Worm (Caenorhabditis elegans): ENCODE measurements around the gene str-131.

str-131 gene

DNA sequence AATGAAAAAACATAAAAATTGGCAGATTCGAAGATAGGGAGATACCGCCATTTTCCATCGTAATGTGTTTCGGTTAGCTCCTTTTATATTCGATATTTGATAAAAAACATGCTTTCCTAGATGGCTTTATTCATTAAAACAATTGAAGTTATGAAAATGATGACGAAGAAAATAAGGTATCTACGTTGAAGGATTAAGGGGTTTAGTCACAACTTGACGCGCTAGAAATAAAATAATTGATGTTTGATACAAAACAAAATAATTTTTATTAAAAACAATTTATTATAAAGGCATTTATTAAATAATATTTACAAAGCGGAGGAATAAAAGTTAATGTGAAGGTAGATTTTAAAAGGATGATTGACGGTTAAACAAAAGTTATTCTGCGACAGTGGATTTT is 9.1 kb upstream of the str-131 start, which contains the start of gene str-130:
TSS of gene str-130 (minus strand) at position 101 of the 400 bp plus-strand sequence.
- no peak for TF ChIP-seq unc-62 (GFP tag; optimal IDR thresholded peaks at IDR 0.05)

DNA sequence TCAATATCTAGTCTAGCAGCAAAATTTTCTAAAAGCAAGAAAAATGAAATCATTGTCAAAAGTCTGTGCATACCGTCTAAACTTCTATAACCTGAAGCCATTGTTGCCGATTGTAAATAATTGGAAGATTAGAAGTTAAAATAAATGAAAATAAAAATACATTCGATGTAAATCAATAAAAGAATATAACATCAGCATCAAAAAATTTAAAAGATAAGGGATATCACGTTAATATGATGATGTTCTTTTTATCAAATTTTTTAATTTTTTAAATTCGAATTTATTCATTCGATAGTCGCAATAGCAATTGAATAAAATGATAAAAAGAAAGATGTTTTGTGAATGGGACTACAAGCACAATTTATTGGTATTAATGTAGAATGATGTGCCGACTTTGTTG is 3.7 kb upstream of the str-131 start, which contains the start of gene C09H5.7:
TSS of gene C09H5.7 (minus strand) at position 101 of the 400 bp plus-strand sequence.
- TF ChIP-seq unc-62 (GFP tag; optimal IDR thresholded peaks at IDR 0.05): no peak

DNA sequence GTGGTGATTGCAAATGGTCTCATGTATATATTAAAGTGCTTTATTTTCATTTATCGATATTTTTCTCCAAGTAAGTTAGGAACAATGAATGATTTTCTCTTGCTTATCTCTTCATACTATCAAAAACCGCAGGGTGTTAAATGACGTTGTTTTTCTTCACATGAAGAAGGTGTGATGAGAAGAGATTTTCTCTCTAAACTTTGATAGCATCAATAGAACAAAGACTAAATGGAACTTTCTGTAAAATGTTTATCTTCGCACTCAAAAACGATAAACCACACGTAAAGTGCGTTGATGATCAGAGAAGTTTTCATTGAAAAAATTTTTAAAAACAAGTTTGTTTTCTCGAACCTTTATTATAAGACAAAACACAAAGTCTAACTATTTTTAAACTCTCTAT is 1.7 kb downstream of the str-131 start:
- no peak for TF ChIP-seq unc-62 (GFP tag; optimal IDR thresholded peaks at IDR 0.05)

DNA sequence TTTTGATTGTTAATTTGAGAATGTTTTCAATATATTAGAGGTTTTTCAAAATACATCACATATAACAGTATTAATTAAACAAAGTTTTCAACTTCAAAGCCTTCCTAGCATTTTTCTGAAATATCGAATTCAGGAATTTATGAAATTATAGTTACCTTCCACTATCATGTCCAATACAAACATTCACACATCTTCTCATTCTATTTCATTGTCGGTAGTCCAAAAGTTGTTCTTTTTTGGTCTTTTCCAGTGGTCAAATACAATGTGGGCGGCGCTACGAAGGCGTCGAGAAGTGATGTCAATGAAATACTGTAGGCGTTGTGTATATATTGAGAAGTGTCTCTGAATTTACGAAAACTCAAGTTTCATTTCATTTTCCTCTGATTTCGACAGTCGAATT is 5.8 kb downstream of the str-131 start, which contains the start of gene catp-3:
TSS of gene catp-3 (plus strand) at position 301 of the 400 bp plus-strand sequence.
- no peak for TF ChIP-seq unc-62 (GFP tag; optimal IDR thresholded peaks at IDR 0.05)

DNA sequence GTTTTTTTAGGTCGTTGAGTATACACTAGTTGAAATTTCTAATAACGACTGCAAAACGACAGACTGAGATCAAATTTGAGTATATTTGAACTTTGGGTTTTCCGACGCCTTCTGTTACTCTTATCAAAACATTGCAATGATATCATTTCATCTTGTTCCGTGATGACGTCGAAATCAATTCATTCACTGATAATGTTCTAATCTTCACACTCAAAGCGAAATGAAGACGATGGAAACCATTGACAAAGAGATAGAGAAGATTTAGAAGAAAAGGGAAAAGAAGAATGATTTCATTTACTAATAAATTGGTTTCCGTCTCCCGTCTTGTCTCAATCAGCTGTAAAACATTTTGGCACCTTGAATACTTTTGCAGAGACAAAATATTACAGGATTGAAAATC is 8.3 kb downstream of the str-131 start:
- no peak for TF ChIP-seq unc-62 (GFP tag; optimal IDR thresholded peaks at IDR 0.05)

DNA sequence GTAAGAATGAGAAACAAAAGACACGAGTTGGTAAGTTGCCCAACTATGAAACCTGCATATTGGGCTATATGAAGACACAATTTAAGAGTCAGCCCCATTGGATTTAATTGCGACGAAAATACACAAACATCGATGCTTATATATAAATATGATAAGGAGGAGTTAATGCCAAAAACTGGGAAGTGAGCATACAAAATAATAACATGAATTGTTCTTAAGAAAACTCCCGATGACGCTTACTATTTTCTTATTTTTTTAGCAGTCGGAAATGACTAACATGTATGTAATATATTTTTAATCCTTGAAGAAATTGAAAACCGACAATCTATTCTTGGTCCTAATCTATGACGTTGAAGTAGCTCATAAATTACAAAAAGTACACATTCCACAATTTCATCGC is 9.4 kb downstream of the str-131 start, which contains the start of gene str-144:
TSS of gene str-144 (minus strand) at position 101 of the 400 bp plus-strand sequence.
- TF ChIP-seq unc-62 (GFP tag; optimal IDR thresholded peaks at IDR 0.05): no peak

DNA sequence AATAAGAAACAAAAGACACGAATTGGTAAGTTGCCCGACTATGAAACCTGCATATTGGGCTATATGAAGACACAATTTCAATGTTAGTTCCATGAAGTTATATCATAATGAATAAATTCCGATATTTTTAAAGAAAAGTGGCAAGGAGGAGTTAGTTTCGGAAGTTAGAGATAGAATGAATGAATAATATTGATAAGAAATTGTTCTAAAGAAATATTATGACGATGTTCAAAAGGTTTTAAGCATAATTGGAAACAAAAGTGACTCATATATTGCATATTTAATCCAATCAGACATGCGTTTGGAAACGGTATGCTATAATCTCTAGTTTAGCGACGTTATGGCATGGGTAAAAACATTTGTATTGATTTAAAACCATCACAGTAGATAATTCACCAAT is 11.8 kb downstream of the str-131 start, which contains the start of gene str-143:
TSS of gene str-143 (minus strand) at position 101 of the 400 bp plus-strand sequence.
- no peak for TF ChIP-seq unc-62 (GFP tag; optimal IDR thresholded peaks at IDR 0.05)

DNA sequence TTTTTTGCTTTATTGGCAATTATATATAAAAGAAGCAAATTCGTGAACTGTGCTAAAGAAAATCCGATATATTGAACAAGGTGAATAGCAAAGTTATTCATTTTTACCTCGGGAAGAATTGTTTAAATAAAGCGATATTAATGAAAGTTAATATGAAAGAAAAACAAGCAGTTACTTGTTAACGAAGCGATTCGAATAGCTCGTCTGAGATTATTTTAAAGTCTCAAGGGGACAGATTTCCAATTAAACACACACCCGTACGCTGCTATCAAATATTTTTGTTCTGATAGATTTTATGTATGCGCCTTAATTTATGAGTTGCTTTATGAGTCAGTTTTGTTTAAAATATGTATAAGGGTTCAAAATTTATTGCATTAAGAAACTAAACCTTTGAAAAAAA is 13.7 kb downstream of the str-131 start, which contains the start of gene str-140:
TSS of gene str-140 (minus strand) at position 101 of the 400 bp plus-strand sequence.
- TF ChIP-seq unc-62 (GFP tag; optimal IDR thresholded peaks at IDR 0.05): no peak

DNA sequence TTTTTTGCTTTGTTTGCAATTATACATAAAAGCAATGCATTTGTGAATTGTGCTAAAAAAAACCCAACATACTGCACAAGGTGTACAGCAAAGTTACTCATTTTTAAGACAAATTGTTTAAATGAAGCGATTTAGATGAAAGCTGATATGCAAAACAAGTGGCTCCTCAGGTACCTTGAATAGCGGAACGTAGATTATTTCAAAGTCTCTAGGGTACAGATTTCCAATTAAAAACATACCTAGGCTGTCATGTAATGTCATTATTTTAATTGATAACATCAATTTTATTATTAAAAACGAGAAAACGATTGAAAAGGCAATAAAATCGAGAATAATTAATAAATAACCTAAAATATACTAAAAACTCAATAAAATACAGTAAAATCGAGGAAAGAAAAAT is 19.4 kb downstream of the str-131 start, which contains the start of gene str-139:
TSS of gene str-139 (minus strand) at position 101 of the 400 bp plus-strand sequence.
- no peak for TF ChIP-seq unc-62 (GFP tag; optimal IDR thresholded peaks at IDR 0.05)

DNA sequence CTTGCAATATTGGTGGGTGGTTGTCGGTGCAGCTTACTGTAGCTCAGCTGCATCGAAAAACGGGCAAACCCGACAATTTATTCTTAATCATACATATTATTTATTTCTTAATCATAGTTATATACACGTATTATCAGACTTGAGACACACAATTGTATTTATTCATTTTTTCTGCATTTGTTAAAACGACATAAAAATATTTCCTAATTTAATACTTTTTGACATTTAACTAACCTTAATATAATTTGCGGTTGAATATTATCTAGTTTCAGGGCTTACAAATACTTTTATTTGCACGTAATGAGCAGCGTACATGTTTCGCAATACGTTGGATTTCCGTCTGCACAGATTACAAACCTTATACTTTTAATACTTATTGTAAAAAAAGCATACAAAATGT is 23.1 kb downstream of the str-131 start, which contains the start of gene str-138:
TSS of gene str-138 (plus strand) at position 301 of the 400 bp plus-strand sequence.
- TF ChIP-seq unc-62 (GFP tag; optimal IDR thresholded peaks at IDR 0.05): no peak

DNA sequence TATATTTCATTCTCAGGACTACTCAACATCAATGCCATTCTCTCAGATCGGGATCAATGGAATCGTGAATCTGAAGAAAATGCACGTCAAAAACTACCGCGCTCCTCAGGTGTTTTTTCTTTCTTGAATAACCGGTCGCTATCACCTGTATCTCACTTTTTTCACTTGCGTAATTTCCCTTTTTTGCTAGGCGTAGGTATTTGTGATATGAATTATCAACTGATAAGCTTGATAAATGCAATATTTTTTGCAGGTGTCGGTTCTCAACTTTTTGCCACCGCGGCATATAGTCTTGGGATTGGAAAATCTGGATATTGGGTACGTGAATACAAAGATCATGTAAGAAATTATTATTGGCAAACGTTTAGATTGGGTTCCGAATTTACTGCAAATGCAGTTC is 26.3 kb downstream of the str-131 start:
- TF ChIP-seq unc-62 (GFP tag; optimal IDR thresholded peaks at IDR 0.05): no peak

DNA sequence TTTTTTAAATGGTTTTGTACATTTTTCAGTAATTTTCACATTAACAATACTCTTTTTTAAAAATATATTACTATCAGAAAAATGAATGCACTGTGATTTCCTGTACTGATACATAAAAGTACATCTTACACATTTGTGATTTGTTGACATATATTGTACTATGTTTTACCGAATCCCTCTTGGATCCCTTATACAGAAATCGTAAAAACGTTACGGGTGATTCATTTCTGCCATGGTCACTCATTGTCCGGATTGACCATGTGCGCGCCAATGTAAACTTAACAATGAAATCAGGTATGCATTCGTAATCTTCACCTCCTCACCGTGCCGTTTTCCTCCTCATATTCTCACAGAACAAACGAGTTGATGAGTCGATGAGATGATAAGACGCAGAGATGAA is 27.3 kb downstream of the str-131 start, which contains the start of gene ZC513.2:
TSS of gene ZC513.2 (plus strand) at position 301 of the 400 bp plus-strand sequence.
- no peak for TF ChIP-seq unc-62 (GFP tag; optimal IDR thresholded peaks at IDR 0.05)

DNA sequence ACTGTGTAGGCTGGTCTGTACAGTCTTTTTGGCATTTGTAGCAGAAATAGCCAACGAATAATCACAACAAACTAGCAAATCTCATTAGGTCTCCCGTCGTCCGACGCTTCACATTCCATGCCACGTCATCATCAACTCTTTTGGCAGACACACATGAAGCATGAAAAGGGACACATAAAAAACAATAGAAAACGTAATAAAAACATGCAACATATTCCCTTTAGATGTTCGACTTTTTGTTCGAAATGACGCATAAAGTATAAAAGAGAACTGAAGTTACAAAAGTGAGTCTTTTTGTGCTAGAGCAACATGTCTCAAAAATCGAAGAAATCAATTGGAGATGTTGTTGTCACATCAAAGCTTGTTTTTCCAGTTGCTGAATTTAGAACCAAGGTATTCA is 29.6 kb downstream of the str-131 start, which contains the start of gene sth-1:
TSS of gene sth-1 (plus strand) at position 301 of the 400 bp plus-strand sequence.
- no peak for TF ChIP-seq unc-62 (GFP tag; optimal IDR thresholded peaks at IDR 0.05)

DNA sequence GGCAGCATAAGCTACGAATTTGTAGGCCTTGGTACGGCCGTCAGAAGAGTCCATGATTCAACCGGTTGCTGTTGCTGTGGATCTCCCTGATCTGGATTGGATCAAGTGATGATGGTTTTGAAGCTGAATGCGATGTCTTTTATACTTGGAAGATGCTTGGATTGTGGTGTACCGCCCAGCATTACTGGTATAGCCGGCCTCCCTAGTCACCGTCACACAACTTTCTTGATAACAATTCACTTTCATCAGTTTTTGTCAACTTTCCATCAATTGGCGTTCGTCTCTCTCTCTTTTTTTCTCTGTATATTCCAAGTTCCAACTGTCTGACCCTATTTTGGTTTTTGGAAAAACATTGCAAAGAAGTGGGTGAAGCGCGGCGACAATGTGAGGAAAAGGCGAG is 30.7 kb downstream of the str-131 start, which contains the start of gene col-43:
TSS of gene col-43 (minus strand) at position 101 of the 400 bp plus-strand sequence.
- TF ChIP-seq unc-62 (GFP tag; optimal IDR thresholded peaks at IDR 0.05): no peak

DNA sequence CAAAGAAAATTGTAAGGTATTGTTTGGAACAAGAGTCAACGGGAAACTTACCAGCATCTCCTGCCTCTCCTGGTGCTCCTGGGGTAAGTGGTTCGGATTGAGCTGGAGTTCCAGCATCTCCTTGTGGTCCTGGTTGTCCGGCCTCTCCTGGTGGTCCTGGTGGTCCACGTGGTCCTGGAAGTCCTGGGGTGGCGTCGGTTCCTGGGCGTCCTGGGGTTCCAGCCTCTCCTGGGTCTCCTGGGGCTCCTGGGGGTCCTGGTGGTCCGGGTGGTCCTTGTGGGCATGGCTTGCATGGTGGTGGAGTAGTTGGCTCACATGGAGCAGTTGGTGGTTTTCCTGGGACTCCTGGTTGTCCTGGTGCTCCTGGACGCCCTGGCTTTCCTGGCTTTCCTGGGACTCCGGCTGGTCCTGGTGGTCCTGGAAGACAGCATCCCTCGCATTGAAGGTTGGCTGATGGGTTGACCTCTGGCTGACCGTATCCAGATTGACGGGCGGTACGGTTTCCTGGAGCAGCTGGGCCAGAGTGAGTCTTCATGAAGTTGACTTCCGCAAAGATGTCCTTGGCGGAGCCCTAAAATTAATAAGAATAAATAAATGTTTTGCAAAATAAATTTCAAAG is 31.3 kb downstream of the str-131 start:
- no peak for TF ChIP-seq unc-62 (GFP tag; optimal IDR thresholded peaks at IDR 0.05)

DNA sequence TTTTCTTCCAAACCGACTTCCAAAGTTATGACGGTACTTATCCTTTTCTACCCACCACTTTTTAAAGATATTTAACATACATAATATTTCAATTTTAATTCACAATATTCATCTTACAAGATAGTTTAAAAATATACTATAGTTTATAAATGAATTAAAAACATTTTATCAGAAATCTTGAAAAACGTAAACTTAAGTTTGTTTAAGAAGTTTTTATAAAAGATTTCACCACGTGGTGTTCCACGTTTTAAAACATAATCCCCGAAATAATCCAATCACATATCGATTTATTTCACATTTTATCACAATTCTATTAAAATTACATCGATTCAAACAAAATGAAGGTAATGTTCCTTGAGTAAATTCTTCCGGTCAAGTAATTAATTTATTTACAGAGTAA is 34.8 kb downstream of the str-131 start, which contains the start of gene ZC513.3:
TSS of gene ZC513.3 (plus strand) at position 301 of the 400 bp plus-strand sequence.
- TF ChIP-seq unc-62 (GFP tag; optimal IDR thresholded peaks at IDR 0.05): no peak

DNA sequence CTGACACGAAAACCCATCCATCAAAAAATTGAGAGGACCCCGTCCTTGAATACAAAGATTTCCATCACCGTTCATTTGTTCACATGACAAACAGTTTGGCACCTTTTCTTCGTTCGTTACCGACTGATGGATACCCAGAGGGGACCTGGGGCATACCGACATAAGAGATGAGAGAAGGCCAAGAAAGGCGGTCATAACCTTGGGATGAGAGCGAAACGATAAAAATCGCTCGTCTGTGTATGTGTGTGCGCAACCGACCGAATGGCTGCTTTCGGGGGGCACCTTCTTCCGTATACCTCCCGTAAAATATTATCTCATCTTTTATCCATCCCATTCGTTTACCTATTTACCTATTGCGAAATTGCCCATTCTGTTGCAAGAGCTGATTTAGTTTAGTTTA is 36.5 kb downstream of the str-131 start:
- no peak for TF ChIP-seq unc-62 (GFP tag; optimal IDR thresholded peaks at IDR 0.05)
